Fruit fly (Drosophila melanogaster) whole organism, embryonic: ENCODE data around the gene yellow-e2.

Experiments
- Abd-B ChIP-seq: fragments of 200-800 bp; sonication (Bioruptor generic); optimal IDR thresholded peaks from 2 replicates; lab custom pipeline; 2018; ENCODE audit warnings: missing biosample characterization, mild to moderate bottlenecking, missing genetic modification characterization, moderate library complexity
- Atf-2 ChIP-seq: fragments of 200-800 bp; sonication (Bioruptor generic); optimal IDR thresholded peaks from 2 replicates; lab custom pipeline; 2016; ENCODE audit warnings: missing biosample characterization, missing genetic modification characterization
- CG1024 ChIP-seq: fragments of 200-800 bp; sonication (Bioruptor generic); IDR thresholded peaks from 2 replicates; pipeline ENCODE4 v1.3.6; 2022; ENCODE audit warnings: missing biosample characterization, missing genetic modification characterization
- CG12744 ChIP-seq: fragments of 200-800 bp; sonication (Bioruptor generic); optimal IDR thresholded peaks from 2 replicates; lab custom pipeline; 2016; ENCODE audit warnings: missing biosample characterization, missing genetic modification characterization
- CG13287 ChIP-seq: fragments of 200-800 bp; sonication (Bioruptor generic); IDR thresholded peaks from 2 replicates; pipeline ENCODE4 v1.3.6; 2022; ENCODE audit warnings: missing biosample characterization, missing genetic modification characterization; ENCODE audit not compliant: partially characterized antibody
- CG1603 ChIP-seq: fragments of 200-800 bp; sonication (Bioruptor generic); optimal IDR thresholded peaks from 2 replicates; lab custom pipeline; 2019; ENCODE audit warnings: missing biosample characterization, mild to moderate bottlenecking, missing genetic modification characterization, moderate library complexity
- CG1832 ChIP-seq: fragments of 200-800 bp; sonication (Bioruptor generic); optimal IDR thresholded peaks from 2 replicates; lab custom pipeline; 2017; ENCODE audit warnings: missing biosample characterization, mild to moderate bottlenecking, missing genetic modification characterization, inconsistent platforms
- CG18764 ChIP-seq: fragments of 200-800 bp; sonication (Bioruptor generic); optimal IDR thresholded peaks from 3 replicates; lab custom pipeline; 2016; ENCODE audit warnings: missing biosample characterization, missing genetic modification characterization
- CG2889 ChIP-seq: fragments of 200-800 bp; sonication (Bioruptor generic); IDR thresholded peaks from 3 replicates; pipeline ENCODE4 v1.3.6; 2022; ENCODE audit warnings: missing biosample characterization, missing genetic modification characterization
- CG32772 ChIP-seq: fragments of 200-800 bp; sonication (Bioruptor generic); IDR thresholded peaks from 2 replicates; pipeline ENCODE4 v1.3.6; 2022; ENCODE audit warnings: missing biosample characterization, missing genetic modification characterization
- CG34224 ChIP-seq: fragments of 200-800 bp; sonication (Bioruptor generic); IDR thresholded peaks from 3 replicates; pipeline ENCODE4 v1.3.6; 2022; ENCODE audit warnings: missing biosample characterization, missing genetic modification characterization; ENCODE audit not compliant: partially characterized antibody
- CG34422 ChIP-seq: fragments of 200-800 bp; sonication (Bioruptor generic); IDR thresholded peaks from 3 replicates; pipeline ENCODE4 v1.3.6; 2022; ENCODE audit warnings: missing biosample characterization, missing genetic modification characterization
- CG3838 ChIP-seq: fragments of 200-800 bp; sonication (Bioruptor generic); optimal IDR thresholded peaks from 3 replicates; lab custom pipeline; 2016; ENCODE audit warnings: missing biosample characterization, missing genetic modification characterization
- CG3847 ChIP-seq: fragments of 200-800 bp; sonication (Bioruptor generic); IDR thresholded peaks from 2 replicates; pipeline ENCODE4 v1.3.6; 2022; ENCODE audit warnings: missing biosample characterization, missing genetic modification characterization
- CG4854 ChIP-seq: fragments of 200-800 bp; sonication (Bioruptor generic); optimal IDR thresholded peaks from 2 replicates; lab custom pipeline; 2016; ENCODE audit warnings: missing biosample characterization, missing genetic modification characterization, inconsistent platforms
- CG7786 ChIP-seq: fragments of 200-800 bp; sonication (Bioruptor generic); optimal IDR thresholded peaks from 2 replicates; lab custom pipeline; 2016; ENCODE audit warnings: missing biosample characterization, missing genetic modification characterization
- CG7963 ChIP-seq: fragments of 200-800 bp; sonication (Bioruptor generic); IDR thresholded peaks from 3 replicates; pipeline ENCODE4 v1.3.6; 2022; ENCODE audit warnings: missing biosample characterization, missing genetic modification characterization; ENCODE audit not compliant: partially characterized antibody
- CG8290 ChIP-seq, 3 experiments: fragments of 200-800 bp; sonication (Bioruptor generic); optimal IDR thresholded peaks; 2 replicates each; lab custom pipeline; 2016 to 2019; ENCODE audit warnings: missing biosample characterization in 3 of 3, missing genetic modification characterization in 3 of 3, mild to moderate bottlenecking in 2 of 3, moderate library complexity in 1 of 3
- CG9932 ChIP-seq: fragments of 200-800 bp; sonication (Bioruptor generic); IDR thresholded peaks from 2 replicates; pipeline ENCODE4 v1.3.6; 2022; ENCODE audit warnings: missing biosample characterization, missing genetic modification characterization
- H15 ChIP-seq: fragments of 200-800 bp; sonication (Bioruptor generic); IDR thresholded peaks from 3 replicates; pipeline ENCODE4 v1.3.6; 2022; ENCODE audit warnings: missing biosample characterization, missing genetic modification characterization
- Hr51 ChIP-seq, 2 experiments: fragments of 200-800 bp; sonication (Bioruptor generic); optimal IDR thresholded peaks; 2 replicates in 1 of 2; 3 replicates in 1 of 2; lab custom pipeline; 2016 to 2018; ENCODE audit warnings: missing biosample characterization in 2 of 2, missing genetic modification characterization in 2 of 2, mild to moderate bottlenecking in 1 of 2, moderate library complexity in 1 of 2
- Kr ChIP-seq: fragments of 200-800 bp; sonication (Bioruptor generic); optimal IDR thresholded peaks from 2 replicates; lab custom pipeline; 2017; ENCODE audit warnings: missing biosample characterization, mild to moderate bottlenecking, missing genetic modification characterization
- Lhr ChIP-seq: fragments of 200-800 bp; sonication (Bioruptor generic); optimal IDR thresholded peaks from 3 replicates; lab custom pipeline; 2017; ENCODE audit warnings: mild to moderate bottlenecking, missing biosample characterization, missing genetic modification reagents, missing genetic modification characterization
- MESR4 ChIP-seq: fragments of 200-800 bp; sonication (Bioruptor generic); optimal IDR thresholded peaks from 2 replicates; lab custom pipeline; 2018; ENCODE audit warnings: missing biosample characterization, mild to moderate bottlenecking, missing genetic modification characterization, moderate library complexity
- Mrtf ChIP-seq: fragments of 200-800 bp; sonication (Bioruptor generic); IDR thresholded peaks from 3 replicates; pipeline ENCODE4 v1.3.6; 2022; ENCODE audit warnings: missing biosample characterization, missing genetic modification characterization
- NC2α ChIP-seq: fragments of 200-800 bp; sonication (Bioruptor generic); optimal IDR thresholded peaks from 2 replicates; lab custom pipeline; 2016; ENCODE audit warnings: missing biosample characterization, missing genetic modification characterization
- Ptx1 ChIP-seq: fragments of 200-800 bp; sonication (Bioruptor generic); IDR thresholded peaks from 2 replicates; pipeline ENCODE4 v1.3.6; 2022; ENCODE audit warnings: missing biosample characterization, missing genetic modification characterization
- ab ChIP-seq: fragments of 200-800 bp; sonication (Bioruptor generic); optimal IDR thresholded peaks from 2 replicates; lab custom pipeline; 2016; ENCODE audit warnings: missing biosample characterization, missing genetic modification characterization
- amos ChIP-seq: fragments of 200-800 bp; sonication (Bioruptor generic); IDR thresholded peaks from 2 replicates; pipeline ENCODE4 v1.3.6; 2022; ENCODE audit warnings: missing biosample characterization, missing genetic modification characterization; ENCODE audit not compliant: partially characterized antibody
- bsh ChIP-seq, 2 experiments: fragments of 200-800 bp; sonication (Bioruptor generic); optimal IDR thresholded peaks; 2 replicates each; lab custom pipeline; 2017 to 2018; ENCODE audit warnings: mild to moderate bottlenecking in 2 of 2, missing biosample characterization in 2 of 2, missing genetic modification characterization in 2 of 2, moderate library complexity in 1 of 2
- dan ChIP-seq: fragments of 200-800 bp; sonication (Bioruptor generic); IDR thresholded peaks from 2 replicates; pipeline ENCODE4 v1.3.6; 2022; ENCODE audit warnings: missing biosample characterization, missing genetic modification characterization
- disco-r ChIP-seq: fragments of 200-800 bp; sonication (Bioruptor generic); optimal IDR thresholded peaks from 2 replicates; lab custom pipeline; 2016; ENCODE audit warnings: missing biosample characterization, missing genetic modification characterization
- ewg ChIP-seq: fragments of 200-800 bp; sonication (Bioruptor generic); optimal IDR thresholded peaks from 3 replicates; lab custom pipeline; 2017; ENCODE audit warnings: mild to moderate bottlenecking, missing biosample characterization, missing genetic modification reagents, missing genetic modification characterization
- gsb-n ChIP-seq: fragments of 200-800 bp; sonication (Bioruptor generic); optimal IDR thresholded peaks from 3 replicates; lab custom pipeline; 2018; ENCODE audit warnings: missing biosample characterization, mild to moderate bottlenecking, missing genetic modification characterization
- ken ChIP-seq: fragments of 200-800 bp; sonication (Bioruptor generic); IDR thresholded peaks from 3 replicates; pipeline ENCODE4 v1.3.6; 2022; ENCODE audit warnings: missing biosample characterization, missing genetic modification characterization
- knrl ChIP-seq: fragments of 200-800 bp; sonication (Bioruptor generic); IDR thresholded peaks from 3 replicates; pipeline ENCODE4 v1.3.6; 2022; ENCODE audit warnings: missing biosample characterization, missing genetic modification characterization; ENCODE audit not compliant: partially characterized antibody
- mam ChIP-seq: fragments of 200-800 bp; sonication (Bioruptor generic); optimal IDR thresholded peaks from 3 replicates; lab custom pipeline; 2016; ENCODE audit warnings: missing biosample characterization, missing genetic modification characterization
- nerfin-2 ChIP-seq: fragments of 200-800 bp; sonication (Bioruptor generic); IDR thresholded peaks from 2 replicates; pipeline ENCODE4 v1.3.6; 2022; ENCODE audit warnings: missing biosample characterization, missing genetic modification characterization; ENCODE audit not compliant: partially characterized antibody
- onecut ChIP-seq: fragments of 200-800 bp; sonication (Bioruptor generic); IDR thresholded peaks from 2 replicates; pipeline ENCODE4 v1.3.6; 2022; ENCODE audit warnings: missing biosample characterization, missing genetic modification characterization
- p53 ChIP-seq: fragments of 200-800 bp; sonication (Bioruptor generic); optimal IDR thresholded peaks from 2 replicates; lab custom pipeline; 2016; ENCODE audit warnings: missing biosample characterization, missing genetic modification characterization
- repo ChIP-seq: fragments of 200-800 bp; sonication (Bioruptor generic); optimal IDR thresholded peaks from 2 replicates; lab custom pipeline; 2016; ENCODE audit warnings: missing biosample characterization, missing genetic modification characterization
- slbo ChIP-seq: fragments of 200-800 bp; sonication (Bioruptor generic); IDR thresholded peaks from 2 replicates; pipeline ENCODE4 v1.3.6; 2022; ENCODE audit warnings: missing biosample characterization, missing genetic modification characterization
- sna ChIP-seq: fragments of 200-800 bp; sonication (Bioruptor generic); IDR thresholded peaks from 2 replicates; pipeline ENCODE4 v1.3.6; 2022; ENCODE audit warnings: missing biosample characterization, missing genetic modification characterization; ENCODE audit not compliant: partially characterized antibody
- sqz ChIP-seq: fragments of 200-800 bp; sonication (Bioruptor generic); optimal IDR thresholded peaks from 3 replicates; lab custom pipeline; 2018; ENCODE audit warnings: missing biosample characterization, mild to moderate bottlenecking, missing genetic modification characterization
- stwl ChIP-seq: fragments of 200-800 bp; sonication (Bioruptor generic); optimal IDR thresholded peaks from 3 replicates; lab custom pipeline; 2018; ENCODE audit warnings: missing biosample characterization, mild to moderate bottlenecking, missing genetic modification characterization, moderate library complexity
- tin ChIP-seq: fragments of 200-800 bp; sonication (Bioruptor generic); optimal IDR thresholded peaks from 3 replicates; lab custom pipeline; 2016; ENCODE audit warnings: missing biosample characterization, missing genetic modification characterization
- trem ChIP-seq: fragments of 200-800 bp; optimal IDR thresholded peaks from 3 replicates; lab custom pipeline; 2019; ENCODE audit warnings: missing biosample characterization, mild to moderate bottlenecking, missing genetic modification characterization, moderate library complexity
- trh ChIP-seq: fragments of 200-800 bp; sonication (Bioruptor generic); optimal IDR thresholded peaks from 2 replicates; lab custom pipeline; 2016; ENCODE audit warnings: missing biosample characterization, missing genetic modification characterization
- unc-4 ChIP-seq: fragments of 200-800 bp; sonication (Bioruptor generic); IDR thresholded peaks from 2 replicates; pipeline ENCODE4 v1.3.6; 2022; ENCODE audit warnings: missing biosample characterization, missing genetic modification characterization; ENCODE audit not compliant: partially characterized antibody
- usp ChIP-seq: fragments of >200 bp; optimal IDR thresholded peaks from 2 replicates; lab custom pipeline; 2017; ENCODE audit warnings: missing biosample characterization, missing genetic modification characterization

The yellow-e2 gene

DNA sequence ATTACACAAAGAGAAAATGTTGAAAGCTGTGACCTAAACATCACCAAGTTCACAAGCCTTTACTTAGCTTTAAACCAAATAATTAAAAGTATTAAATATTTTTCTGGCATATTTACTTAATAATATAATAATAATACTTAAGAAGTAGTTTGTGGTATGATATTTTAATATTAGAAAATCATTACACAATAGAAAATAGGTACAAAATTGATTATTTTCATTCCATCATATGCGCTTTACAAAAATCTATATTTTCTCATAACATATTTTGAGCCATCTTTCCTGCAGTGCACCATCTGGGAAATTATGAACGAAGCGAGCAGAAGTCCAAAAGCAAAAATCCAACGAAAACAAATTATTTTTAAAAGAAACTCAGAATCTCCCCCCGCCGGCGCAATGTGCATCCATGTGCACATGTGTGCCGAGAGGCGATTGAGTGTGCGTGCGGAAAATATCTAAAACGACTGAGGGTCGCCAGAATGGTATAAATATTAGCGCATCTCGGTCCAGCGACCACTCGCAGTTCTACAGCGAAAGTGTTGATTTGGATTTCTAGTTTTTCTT, 18.8 kb upstream of the yellow-e2 start, which contains the start of gene Act87E (continued):
- TF ChIP-seq CG1603 (tag; lab: Kevin White, UChicago) (no peak), CG1024 (GFP tag; lab: Robert Waterston, UW) (no peak), usp (GFP tag; lab: Kevin White, UChicago) (no peak), dan (GFP tag; lab: Robert Waterston, UW) (no peak), knrl (GFP tag; lab: Robert Waterston, UW) (no peak), onecut (GFP tag; lab: Robert Waterston, UW) (no peak), unc-4 (GFP tag; lab: Robert Waterston, UW) (no peak), CG3847 (GFP tag; lab: Robert Waterston, UW) (no peak), p53 (GFP tag; lab: Kevin White, UChicago) (no peak), tin (GFP tag; lab: Kevin White, UChicago) (peak; percentile 58), CG4854 (GFP tag; lab: Kevin White, UChicago) (no peak), Ptx1 (GFP tag; lab: Robert Waterston, UW) (peak; percentile 67), mam (GFP tag; lab: Kevin White, UChicago) (no peak), CG12744 (GFP tag; lab: Kevin White, UChicago) (no peak), CG18764 (GFP tag; lab: Kevin White, UChicago) (no peak), sna (GFP tag; lab: Robert Waterston, UW) (no peak), trh (no peak), amos (no peak), CG7963 (GFP tag; lab: Robert Waterston, UW) (no peak), ken (GFP tag; lab: Robert Waterston, UW) (no peak), repo (no peak), trem (tag; lab: Kevin White, UChicago) (peak; percentile 64), CG34224 (GFP tag; lab: Robert Waterston, UW) (no peak), Abd-B (GFP tag; lab: Kevin White, UChicago) (peak; percentile 55), ewg (GFP tag; lab: Kevin White, UChicago) (peak; percentile 53), gsb-n (peak; percentile 77), MESR4 (GFP tag; lab: Kevin White, UChicago) (no peak), nerfin-2 (GFP tag; lab: Robert Waterston, UW) (no peak), Lhr (GFP tag; lab: Kevin White, UChicago) (no peak), Mrtf (GFP tag; lab: Robert Waterston, UW) (no peak), CG9932 (GFP tag; lab: Robert Waterston, UW) (peak; percentile 33; the same call in 1 of the 2 replicates), bsh (GFP tag; optimal IDR thresholded peaks at IDR 0.05; lab: Kevin White, UChicago) (peak in 1 of 2 experiments; percentile 68), Hr51 (GFP tag; optimal IDR thresholded peaks at IDR 0.05; lab: Kevin White, UChicago) (peak in 1 of 2 experiments; percentile 81), CG1832 (GFP tag; lab: Kevin White, UChicago) (no peak), CG2889 (GFP tag; lab: Robert Waterston, UW) (no peak), NC2α (GFP tag; lab: Kevin White, UChicago) (no peak), slbo (GFP tag; lab: Robert Waterston, UW) (no peak), CG34422 (no peak), CG8290 (GFP tag; optimal IDR thresholded peaks at IDR 0.05; lab: Kevin White, UChicago) (peak; percentile 35), CG8290 (tag; optimal IDR thresholded peaks at IDR 0.05; lab: Kevin White, UChicago) (no peak), disco-r (no peak), CG32772 (GFP tag; lab: Robert Waterston, UW) (peak; percentile 26; the same call in 1 of the 2 replicates), CG3838 (GFP tag; lab: Kevin White, UChicago) (no peak), sqz (GFP tag; lab: Kevin White, UChicago) (peak; percentile 50), CG7786 (no peak), CG13287 (no peak), ab (GFP tag; lab: Kevin White, UChicago) (no peak), stwl (tag; lab: Kevin White, UChicago) (peak; percentile 3), Kr (GFP tag; lab: Kevin White, UChicago) (no peak), Atf-2 (GFP tag; lab: Kevin White, UChicago) (no peak), H15 (GFP tag; lab: Robert Waterston, UW) (no peak)
